Fruit fly (Drosophila melanogaster) whole organism, adult: ENCODE measurements around the gene CG45428.

Source experiments
- CG11617 ChIP-seq: fragments of 200-800 bp; sonication (Bioruptor generic); optimal IDR thresholded peaks from 2 replicates; lab custom pipeline; 2017; ENCODE audit warnings: mild to moderate bottlenecking, missing biosample characterization, missing genetic modification reagents, missing genetic modification characterization
- CG12768 ChIP-seq: fragments of 200-800 bp; sonication (Bioruptor generic); optimal IDR thresholded peaks from 2 replicates; lab custom pipeline; 2017; ENCODE audit warnings: missing biosample characterization, missing genetic modification characterization, mild to moderate bottlenecking, moderate library complexity, missing genetic modification reagents
- CG14711 ChIP-seq: fragments of 200-800 bp; sonication (Bioruptor generic); optimal IDR thresholded peaks from 2 replicates; lab custom pipeline; 2018; ENCODE audit warnings: missing biosample characterization, mild to moderate bottlenecking, missing genetic modification characterization, moderate library complexity
- CG1620 ChIP-seq: fragments of 200-800 bp; sonication (Bioruptor generic); optimal IDR thresholded peaks from 2 replicates; lab custom pipeline; 2016; ENCODE audit warnings: missing biosample characterization, missing genetic modification characterization
- CG33017 ChIP-seq: fragments of 200-800 bp; sonication (Bioruptor generic); optimal IDR thresholded peaks from 2 replicates; lab custom pipeline; 2018; ENCODE audit warnings: missing biosample characterization, mild to moderate bottlenecking, missing genetic modification characterization, moderate library complexity
- CG5204 ChIP-seq: fragments of 200-800 bp; sonication (Bioruptor generic); optimal IDR thresholded peaks from 2 replicates; lab custom pipeline; 2016; ENCODE audit warnings: missing biosample characterization, missing genetic modification characterization
- CG7045 ChIP-seq: fragments of 200-800 bp; sonication (Bioruptor generic); optimal IDR thresholded peaks from 2 replicates; lab custom pipeline; 2017; ENCODE audit warnings: missing biosample characterization, mild to moderate bottlenecking, missing genetic modification characterization
- CG7101 ChIP-seq: fragments of 200-800 bp; sonication (Bioruptor generic); optimal IDR thresholded peaks from 2 replicates; lab custom pipeline; 2018; ENCODE audit warnings: missing biosample characterization, mild to moderate bottlenecking, missing genetic modification characterization, moderate library complexity
- Clk ChIP-seq: fragments of 200-800 bp; sonication (Bioruptor generic); optimal IDR thresholded peaks from 2 replicates; lab custom pipeline; 2017; ENCODE audit warnings: missing biosample characterization, missing genetic modification characterization
- Crg-1 ChIP-seq: fragments of 200-800 bp; sonication (Bioruptor generic); optimal IDR thresholded peaks from 2 replicates; lab custom pipeline; 2016; ENCODE audit warnings: missing biosample characterization, missing genetic modification characterization
- Hr96 ChIP-seq: fragments of 200-800 bp; sonication (Bioruptor generic); optimal IDR thresholded peaks from 2 replicates; lab custom pipeline; 2016; ENCODE audit warnings: missing biosample characterization, missing genetic modification characterization
- Mnt ChIP-seq: fragments of 200-800 bp; sonication (Bioruptor generic); optimal IDR thresholded peaks from 2 replicates; lab custom pipeline; 2016; ENCODE audit warnings: missing biosample characterization, mild to moderate bottlenecking, missing genetic modification characterization
- bab1 ChIP-seq: fragments of 200-800 bp; sonication (Bioruptor generic); optimal IDR thresholded peaks from 3 replicates; lab custom pipeline; 2019; ENCODE audit warnings: missing biosample characterization, mild to moderate bottlenecking, missing genetic modification characterization, moderate library complexity
- cic ChIP-seq: fragments of 200-800 bp; sonication (Bioruptor generic); optimal IDR thresholded peaks from 2 replicates; lab custom pipeline; 2017; ENCODE audit warnings: missing biosample characterization, mild to moderate bottlenecking, missing genetic modification characterization, moderate library complexity
- cnc ChIP-seq, 2 experiments: fragments of >200 bp; optimal IDR thresholded peaks; 2 replicates each; lab custom pipeline; 2017
- kay ChIP-seq: fragments of 200-800 bp; sonication (Bioruptor generic); peaks from one replicate; lab custom pipeline; 2016; ENCODE audit warnings: missing biosample characterization, missing genetic modification characterization, borderline replicate concordance
- ovo ChIP-seq: fragments of 200-800 bp; sonication (Bioruptor generic); optimal IDR thresholded peaks from 2 replicates; lab custom pipeline; 2016; ENCODE audit warnings: missing biosample characterization, missing genetic modification characterization
- pad ChIP-seq: fragments of 200-800 bp; sonication (Bioruptor generic); optimal IDR thresholded peaks from 3 replicates; lab custom pipeline; 2017; ENCODE audit warnings: missing biosample characterization, missing genetic modification characterization, mild to moderate bottlenecking, moderate library complexity, missing genetic modification reagents
- tj ChIP-seq: fragments of 200-800 bp; sonication (Bioruptor generic); optimal IDR thresholded peaks from 3 replicates; lab custom pipeline; 2017; ENCODE audit warnings: missing biosample characterization, mild to moderate bottlenecking, missing genetic modification characterization, moderate library complexity
- toe ChIP-seq: fragments of 200-800 bp; sonication (Bioruptor generic); optimal IDR thresholded peaks from 2 replicates; lab custom pipeline; 2016; ENCODE audit warnings: missing biosample characterization, missing genetic modification characterization

CG45428 gene

dm6 chr3L:22877934-22878333, 41.1 kb upstream of the CG45428 start:
- TF ChIP-seq ovo, result peak; percentile 26
- TF ChIP-seq pad (GFP tag; lab: Kevin White, UChicago), result no peak
- TF ChIP-seq tj (GFP tag; lab: Kevin White, UChicago), result peak; percentile 39
- TF ChIP-seq toe, result no peak
- TF ChIP-seq CG1620 (GFP tag; lab: Kevin White, UChicago), result no peak
- no peak for TF ChIP-seq CG33017 (tag; lab: Kevin White, UChicago)
- TF ChIP-seq CG12768 (GFP tag; lab: Kevin White, UChicago), result peak; percentile 3
- TF ChIP-seq CG11617, result no peak
- no peak for TF ChIP-seq cic
- no peak for TF ChIP-seq Clk (GFP tag; lab: Kevin White, UChicago)
- TF ChIP-seq Crg-1 (GFP tag; lab: Kevin White, UChicago), result no peak
- TF ChIP-seq Mnt (GFP tag; lab: Kevin White, UChicago), result peak; percentile 1
- TF ChIP-seq CG7101, result peak; percentile 38
- TF ChIP-seq cnc (optimal IDR thresholded peaks at IDR 0.05; lab: Kevin White, UChicago), result no peak

- TF ChIP-seq CG14711 (peak; percentile 96), CG5204 (GFP tag; lab: Kevin White, UChicago) (no peak), cic (no peak), CG7045 (no peak), CG11617 (peak; percentile 8), Crg-1 (GFP tag; lab: Kevin White, UChicago) (no peak), bab1 (GFP tag; lab: Kevin White, UChicago) (peak; percentile 62), pad (GFP tag; lab: Kevin White, UChicago) (peak; percentile 81), cnc (optimal IDR thresholded peaks at IDR 0.05; lab: Kevin White, UChicago) (peak; percentile 79 to 89), Mnt (GFP tag; lab: Kevin White, UChicago) (peak; percentile 35), CG12768 (GFP tag; lab: Kevin White, UChicago) (peak; percentile 27), tj (GFP tag; lab: Kevin White, UChicago) (peak; percentile 65), CG7101 (peak; percentile 38)
These were observed 35.0 kb upstream of the CG45428 start, which contains the start of the genes CG11109 and Arf1 for dm6 chr3L:22871845-22872361. Gene CG11109, plus strand, starts transcription at chr3L:22872200. Gene Arf1, minus strand, starts transcription at chr3L:22872231.

- TF ChIP-seq cic (no peak), CG7045 (peak; percentile 35), toe (no peak), CG11617 (peak; percentile 13), tj (GFP tag; lab: Kevin White, UChicago) (peak; percentile 10), CG14711 (peak; percentile 94), CG12768 (GFP tag; lab: Kevin White, UChicago) (peak; percentile 61), pad (GFP tag; lab: Kevin White, UChicago) (no peak)
These were observed 34.4 kb upstream of the CG45428 start for dm6 chr3L:22871030-22871844.

dm6 chr3L:22870378-22870777, 33.5 kb upstream of the CG45428 start:
- TF ChIP-seq CG33017 (tag; lab: Kevin White, UChicago), result no peak
- no peak for TF ChIP-seq pad (GFP tag; lab: Kevin White, UChicago)
- peak; percentile 39 for TF ChIP-seq Mnt (GFP tag; lab: Kevin White, UChicago)
- no peak for TF ChIP-seq CG7101

- peak; percentile 57 for TF ChIP-seq CG33017 (tag; lab: Kevin White, UChicago)
- TF ChIP-seq CG12768 (GFP tag; lab: Kevin White, UChicago), result peak; percentile 75
- TF ChIP-seq toe, result no peak
- peak; percentile 17 for TF ChIP-seq Clk (GFP tag; lab: Kevin White, UChicago)
- peak; percentile 74 for TF ChIP-seq CG7101
- no peak for TF ChIP-seq cnc (optimal IDR thresholded peaks at IDR 0.05; lab: Kevin White, UChicago)
- TF ChIP-seq CG1620 (GFP tag; lab: Kevin White, UChicago), result peak; percentile 80
- peak; percentile 56 for TF ChIP-seq cic
- no peak for TF ChIP-seq CG5204 (GFP tag; lab: Kevin White, UChicago)
- peak; percentile 43 for TF ChIP-seq CG11617
- TF ChIP-seq Hr96 (GFP tag; lab: Kevin White, UChicago), result no peak
- peak; percentile 67 for TF ChIP-seq CG14711
- TF ChIP-seq kay (GFP tag; lab: Kevin White, UChicago), result no peak
- peak; percentile 70 for TF ChIP-seq bab1 (GFP tag; lab: Kevin White, UChicago)
- peak; percentile 86 for TF ChIP-seq Crg-1 (GFP tag; lab: Kevin White, UChicago)
- TF ChIP-seq CG7045, result peak; percentile 56
- TF ChIP-seq tj (GFP tag; lab: Kevin White, UChicago), result peak; percentile 7
- peak; percentile 79 for TF ChIP-seq Mnt (GFP tag; lab: Kevin White, UChicago)
- peak; percentile 69 for TF ChIP-seq pad (GFP tag; lab: Kevin White, UChicago)
- TF ChIP-seq ovo, result no peak
These were observed 31.2 kb upstream of the CG45428 start, which contains the start of gene EMC4 for dm6 chr3L:22868070-22868469. Gene EMC4, minus strand, starts transcription at chr3L:22868243.

dm6 chr3L:22865061-22865418, 28.2 kb upstream of the CG45428 start:
- TF ChIP-seq Clk (GFP tag; lab: Kevin White, UChicago), result no peak
- peak; percentile 16 for TF ChIP-seq bab1 (GFP tag; lab: Kevin White, UChicago)
- TF ChIP-seq CG7045, result peak; percentile 45
- no peak for TF ChIP-seq Mnt (GFP tag; lab: Kevin White, UChicago)
- TF ChIP-seq cnc (optimal IDR thresholded peaks at IDR 0.05; lab: Kevin White, UChicago), result no peak
- TF ChIP-seq pad (GFP tag; lab: Kevin White, UChicago), result no peak
- TF ChIP-seq CG14711, result peak; percentile 28
- TF ChIP-seq CG5204 (GFP tag; lab: Kevin White, UChicago), result no peak
- no peak for TF ChIP-seq toe
- peak; percentile 20 for TF ChIP-seq CG11617
- no peak for TF ChIP-seq Crg-1 (GFP tag; lab: Kevin White, UChicago)
- peak; percentile 70 for TF ChIP-seq CG33017 (tag; lab: Kevin White, UChicago)
- no peak for TF ChIP-seq CG1620 (GFP tag; lab: Kevin White, UChicago)
- no peak for TF ChIP-seq ovo
- TF ChIP-seq cic, result no peak
- peak; percentile 34 for TF ChIP-seq CG7101
- TF ChIP-seq Hr96 (GFP tag; lab: Kevin White, UChicago), result no peak
- TF ChIP-seq CG12768 (GFP tag; lab: Kevin White, UChicago), result peak; percentile 36
- peak; percentile 89 for TF ChIP-seq kay (GFP tag; lab: Kevin White, UChicago)
- no peak for TF ChIP-seq tj (GFP tag; lab: Kevin White, UChicago)
